Worm (Caenorhabditis elegans) whole organism, L1 larva: ENCODE results near the gene nspf-3.

ENCODE experiments used
- C04F5.9 ChIP-seq: sonication (generic microtip); optimal IDR thresholded peaks from 2 replicates; lab custom pipeline; 2016; ENCODE audit warnings: missing genetic modification characterization, missing compliant biosample characterization
- C16A3.4 ChIP-seq: fragments of 150-350 bp; optimal IDR thresholded peaks from 2 replicates; lab custom pipeline; 2014; ENCODE audit warnings: missing biosample characterization, missing genetic modification characterization
- Y116A8C.19 ChIP-seq: sonication (generic microtip); optimal IDR thresholded peaks from 2 replicates; lab custom pipeline; 2016; ENCODE audit warnings: missing compliant biosample characterization, missing genetic modification characterization, borderline replicate concordance
- ama-1 ChIP-seq: fragments of 150-350 bp; optimal IDR thresholded peaks from 2 replicates; lab custom pipeline; 2014
- blmp-1 ChIP-seq: fragments of 150-350 bp; optimal IDR thresholded peaks from 2 replicates; lab custom pipeline; 2014; ENCODE audit warnings: missing biosample characterization, missing genetic modification characterization
- dpl-1 ChIP-seq, 3 experiments: fragments of 150-350 bp in 2 of 3; sonication (generic microtip) in 1 of 3; optimal IDR thresholded peaks; 2 replicates each; lab custom pipeline; 2014 to 2017; ENCODE audit warnings: missing biosample characterization in 3 of 3, missing genetic modification characterization in 3 of 3, missing genetic modification reagents in 3 of 3
- dsc-1 ChIP-seq: sonication (generic microtip); optimal IDR thresholded peaks from 2 replicates; lab custom pipeline; 2016; ENCODE audit warnings: mild to moderate bottlenecking, missing genetic modification characterization, missing compliant biosample characterization
- efl-1 ChIP-seq, 4 experiments: fragments of 150-350 bp; optimal IDR thresholded peaks in 3 of 4; peaks in 1 of 4; 1 replicate in 1 of 4; 2 replicates in 3 of 4; lab custom pipeline; 2014; ENCODE audit warnings: missing biosample characterization in 2 of 4, missing genetic modification characterization in 2 of 4, missing genetic modification reagents in 2 of 4
- efl-3 ChIP-seq: fragments of 200-800 bp; sonication (Bioruptor generic); optimal IDR thresholded peaks from 2 replicates; lab custom pipeline; 2018; ENCODE audit warnings: mild to moderate bottlenecking, missing genetic modification characterization, missing compliant biosample characterization
- egl-13 ChIP-seq: sonication (generic microtip); optimal IDR thresholded peaks from 2 replicates; lab custom pipeline; 2016; ENCODE audit warnings: missing genotype, missing genetic modification reagents, missing genetic modification characterization, missing compliant biosample characterization
- egl-27 ChIP-seq, 2 experiments: fragments of 150-350 bp in 1 of 2; sonication (generic microtip); optimal IDR thresholded peaks; 3 replicates each; lab custom pipeline; 2017 to 2018; ENCODE audit warnings: missing biosample characterization in 2 of 2, missing genetic modification characterization in 2 of 2, missing genetic modification reagents in 2 of 2
- elt-3 ChIP-seq, 6 experiments: fragments of 150-350 bp in 1 of 6; sonication (generic microtip); optimal IDR thresholded peaks; 2 replicates each; lab custom pipeline; 2017 to 2018; ENCODE audit warnings: missing biosample characterization in 6 of 6, missing genetic modification characterization in 6 of 6, inconsistent platforms in 1 of 6
- fkh-10 ChIP-seq: sonication (generic microtip); optimal IDR thresholded peaks from 2 replicates; lab custom pipeline; 2017; ENCODE audit warnings: missing biosample characterization, missing genetic modification reagents, missing genetic modification characterization
- fkh-4 ChIP-seq: sonication (generic microtip); optimal IDR thresholded peaks from 2 replicates; lab custom pipeline; 2016; ENCODE audit warnings: missing compliant biosample characterization, missing genetic modification characterization, borderline replicate concordance
- fkh-8 ChIP-seq: sonication (generic microtip); optimal IDR thresholded peaks from 2 replicates; lab custom pipeline; 2016; ENCODE audit warnings: mild to moderate bottlenecking, missing genetic modification characterization, missing compliant biosample characterization
- fos-1 ChIP-seq: fragments of 150-350 bp; optimal IDR thresholded peaks from 2 replicates; lab custom pipeline; 2014; ENCODE audit warnings: missing biosample characterization, missing genetic modification characterization
- hlh-4 ChIP-seq: sonication (generic microtip); optimal IDR thresholded peaks from 2 replicates; lab custom pipeline; 2016; ENCODE audit warnings: mild to moderate bottlenecking, missing genetic modification characterization, missing compliant biosample characterization
- lin-13 ChIP-seq: fragments of 150-350 bp; optimal IDR thresholded peaks from 2 replicates; lab custom pipeline; 2014; ENCODE audit warnings: missing biosample characterization, missing genetic modification reagents, missing genetic modification characterization
- lin-14 ChIP-seq: fragments of 200-800 bp; sonication (Bioruptor generic); optimal IDR thresholded peaks from 2 replicates; lab custom pipeline; 2018; ENCODE audit warnings: mild to moderate bottlenecking, missing genetic modification characterization, moderate library complexity, missing compliant biosample characterization
- lin-15B ChIP-seq: fragments of 150-350 bp; sonication (generic microtip); optimal IDR thresholded peaks from 3 replicates; lab custom pipeline; 2014; ENCODE audit warnings: missing biosample characterization, missing genetic modification characterization
- lin-35 ChIP-seq, 2 experiments: fragments of 150-350 bp; optimal IDR thresholded peaks; 2 replicates each; lab custom pipeline; 2014; ENCODE audit warnings: missing biosample characterization in 2 of 2, missing genetic modification characterization in 2 of 2, missing genetic modification reagents in 2 of 2
- lin-39 ChIP-seq: fragments of 150-350 bp; optimal IDR thresholded peaks from 2 replicates; lab custom pipeline; 2014; ENCODE audit warnings: missing biosample characterization, missing genetic modification reagents, missing genetic modification characterization
- lir-3 ChIP-seq: sonication (generic microtip); optimal IDR thresholded peaks from 2 replicates; lab custom pipeline; 2016; ENCODE audit warnings: mild to moderate bottlenecking, missing genetic modification characterization, moderate library complexity, missing compliant biosample characterization; ENCODE audit not compliant: poor library complexity
- lsy-2 ChIP-seq, 2 experiments: fragments of 150-350 bp; optimal IDR thresholded peaks; 2 replicates each; lab custom pipeline; 2014; ENCODE audit warnings: missing biosample characterization in 2 of 2, missing genetic modification characterization in 2 of 2
- mef-2 ChIP-seq: fragments of 150-350 bp; optimal IDR thresholded peaks from 2 replicates; lab custom pipeline; 2014; ENCODE audit warnings: missing biosample characterization, missing genetic modification characterization
- mep-1 ChIP-seq: fragments of 150-350 bp; optimal IDR thresholded peaks from 2 replicates; lab custom pipeline; 2014; ENCODE audit warnings: missing biosample characterization, missing genetic modification characterization
- nhr-19 ChIP-seq: fragments of 200-800 bp; sonication (Bioruptor generic); conservative IDR thresholded peaks from 2 replicates; pipeline ENCODE4 v1.3.6; 2022; ENCODE audit warnings: missing genetic modification characterization, missing compliant biosample characterization
- nhr-20 ChIP-seq: sonication (generic microtip); optimal IDR thresholded peaks from 2 replicates; lab custom pipeline; 2016; ENCODE audit warnings: mild to moderate bottlenecking, missing genetic modification characterization, missing compliant biosample characterization
- nhr-28 ChIP-seq: fragments of 150-350 bp; optimal IDR thresholded peaks from 2 replicates; lab custom pipeline; 2014; ENCODE audit warnings: missing biosample characterization, missing genetic modification characterization
- nhr-47 ChIP-seq: sonication (generic microtip); optimal IDR thresholded peaks from 2 replicates; lab custom pipeline; 2016; ENCODE audit warnings: mild to moderate bottlenecking, missing genetic modification characterization, moderate library complexity, missing compliant biosample characterization
- nhr-71 ChIP-seq: sonication (generic microtip); optimal IDR thresholded peaks from 2 replicates; lab custom pipeline; 2016; ENCODE audit warnings: mild to moderate bottlenecking, missing genetic modification characterization, moderate library complexity, missing compliant biosample characterization
- nhr-85 ChIP-seq: sonication (generic microtip); peaks from one replicate; lab custom pipeline; 2016; ENCODE audit warnings: missing genetic modification characterization, inconsistent platforms, missing compliant biosample characterization
- pqm-1 ChIP-seq: sonication (generic microtip); optimal IDR thresholded peaks from 3 replicates; lab custom pipeline; 2017; ENCODE audit warnings: missing biosample characterization, missing genetic modification characterization
- rnt-1 ChIP-seq: sonication (generic microtip); optimal IDR thresholded peaks from 2 replicates; lab custom pipeline; 2016; ENCODE audit warnings: mild to moderate bottlenecking, missing genetic modification characterization, moderate library complexity, missing compliant biosample characterization
- skn-1 ChIP-seq: fragments of 150-350 bp; optimal IDR thresholded peaks from 2 replicates; lab custom pipeline; 2014; ENCODE audit warnings: missing biosample characterization, missing genetic modification characterization
- snpc-4 ChIP-seq: fragments of 150-350 bp; optimal IDR thresholded peaks from 2 replicates; lab custom pipeline; 2014; ENCODE audit warnings: missing biosample characterization, missing genetic modification characterization
- snu-23 ChIP-seq: sonication (generic microtip); optimal IDR thresholded peaks from 2 replicates; lab custom pipeline; 2016; ENCODE audit warnings: missing genetic modification characterization, missing compliant biosample characterization
- sox-4 ChIP-seq: sonication (generic microtip); optimal IDR thresholded peaks from 2 replicates; lab custom pipeline; 2016; ENCODE audit warnings: missing genetic modification characterization, missing compliant biosample characterization
- sptf-1 ChIP-seq: fragments of 150-350 bp; optimal IDR thresholded peaks from 2 replicates; lab custom pipeline; 2014; ENCODE audit warnings: missing biosample characterization, missing genetic modification characterization
- swsn-7 ChIP-seq: sonication (generic microtip); optimal IDR thresholded peaks from 2 replicates; lab custom pipeline; 2016; ENCODE audit warnings: missing genetic modification characterization, missing compliant biosample characterization
- tbx-2 ChIP-seq: sonication (generic microtip); optimal IDR thresholded peaks from 2 replicates; lab custom pipeline; 2016; ENCODE audit warnings: missing genetic modification characterization, missing compliant biosample characterization
- unc-30 ChIP-seq: sonication (generic microtip); optimal IDR thresholded peaks from 2 replicates; lab custom pipeline; 2017; ENCODE audit warnings: missing biosample characterization, missing genetic modification characterization
- unc-98 ChIP-seq: fragments of 200-800 bp; sonication (Bioruptor generic); IDR thresholded peaks from 2 replicates; pipeline ENCODE4 v1.3.6; 2022; ENCODE audit warnings: missing genetic modification characterization, missing compliant biosample characterization
- xbp-1 ChIP-seq: sonication (generic microtip); optimal IDR thresholded peaks from 2 replicates; lab custom pipeline; 2016; ENCODE audit warnings: missing genetic modification characterization, missing compliant biosample characterization
- ztf-4 ChIP-seq: fragments of 150-350 bp; optimal IDR thresholded peaks from 2 replicates; lab custom pipeline; 2014; ENCODE audit warnings: missing biosample characterization, missing genetic modification characterization

The nspf-3 gene

ce11 chrII:2649539-2649938, 40.4 kb downstream of the nspf-3 start, which contains the start of the genes F22E5.13 and F22E5.6:
Gene F22E5.13, minus strand, starts transcription at chrII:2649639.
Gene F22E5.6, plus strand, starts transcription at chrII:2649835.
- TF ChIP-seq sox-4 (tag; lab: Kevin White, UChicago): no peak

ce11 chrII:2649015-2649414, 41.0 kb downstream of the nspf-3 start:
- TF ChIP-seq nhr-71 (tag; lab: Kevin White, UChicago) (peak; percentile 61), nhr-28 (tag; lab: Kevin White, UChicago) (no peak), lsy-2 (tag; optimal IDR thresholded peaks at IDR 0.05; lab: Kevin White, UChicago) (peak; percentile 26 to 51), lin-39 (tag; lab: Kevin White, UChicago) (no peak), nhr-85 (peak; percentile 47), egl-13 (no peak), fkh-8 (tag; lab: Kevin White, UChicago) (peak; percentile 52), lin-35 (GFP tag; optimal IDR thresholded peaks at IDR 0.05; lab: Kevin White, UChicago) (peak; percentile 5 to 11), skn-1 (tag; lab: Kevin White, UChicago) (peak; percentile 27), nhr-47 (peak; percentile 33), dpl-1 (GFP tag; optimal IDR thresholded peaks at IDR 0.05; lab: Kevin White, UChicago) (peak; percentile 9 to 54 (median 35)), rnt-1 (peak; percentile 48), snpc-4 (tag; lab: Kevin White, UChicago) (no peak), fkh-4 (tag; lab: Kevin White, UChicago) (no peak), snu-23 (GFP tag; lab: Kevin White, UChicago) (peak; percentile 68), elt-3 (tag; optimal IDR thresholded peaks at IDR 0.05; lab: Kevin White, UChicago) (no peak), blmp-1 (no peak), C04F5.9 (tag; lab: Kevin White, UChicago) (no peak), lin-15B (tag; lab: Kevin White, UChicago) (no peak), mep-1 (peak; percentile 44), swsn-7 (tag; lab: Kevin White, UChicago) (peak; percentile 47), lin-14 (GFP tag; lab: Kevin White, UChicago) (peak; percentile 76), nhr-19 (0 out of 2 replicates have a peak, but pooled peaks have one; percentile 9), xbp-1 (tag; lab: Kevin White, UChicago) (peak; percentile 21), lin-13 (GFP tag; lab: Kevin White, UChicago) (peak; percentile 38), C16A3.4 (tag; lab: Kevin White, UChicago) (no peak), nhr-20 (tag; lab: Kevin White, UChicago) (peak; percentile 49), efl-1 (optimal IDR thresholded peaks at IDR 0.05; lab: Kevin White, UChicago) (peak; percentile 50 to 61), efl-1 (GFP tag; optimal IDR thresholded peaks at IDR 0.05 in 1 of 2; lab: Kevin White, UChicago) (peak; percentile 34 to 67)

- peak; percentile 2 for TF ChIP-seq xbp-1 (tag; lab: Kevin White, UChicago)
These were observed 43.2 kb downstream of the nspf-3 start, which contains the start of gene F22E5.12 for ce11 chrII:2646756-2647155. Gene F22E5.12, minus strand, starts transcription at chrII:2646856.

DNA sequence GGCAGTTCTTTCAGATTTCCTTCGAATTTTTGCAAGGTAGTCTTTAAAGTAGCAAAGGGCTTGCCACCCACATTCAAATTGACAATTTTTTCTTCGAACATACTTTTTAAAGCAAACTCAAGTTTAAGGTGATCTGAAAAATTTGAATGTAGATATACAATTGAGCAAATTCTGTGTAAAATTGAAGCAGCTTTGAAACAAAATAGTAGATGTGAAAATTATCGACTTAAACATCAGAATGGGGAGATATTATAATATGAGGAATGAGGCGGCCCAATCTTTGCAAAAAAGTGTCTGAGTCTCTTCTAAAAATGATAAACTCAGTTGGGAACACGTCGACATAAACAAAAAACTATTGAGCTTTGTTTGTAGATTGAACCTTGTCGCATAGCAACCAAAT, 45.5 kb downstream of the nspf-3 start, which contains the start of gene F22E5.11:
Gene F22E5.11, minus strand, starts transcription at position 101 of the 400 bp plus-strand sequence.
- TF ChIP-seq swsn-7 (tag; lab: Kevin White, UChicago): no peak
- no peak for TF ChIP-seq hlh-4 (tag; lab: Kevin White, UChicago)
- no peak for TF ChIP-seq dsc-1 (tag; lab: Kevin White, UChicago)
- no peak for TF ChIP-seq lir-3 (tag; lab: Kevin White, UChicago)
- no peak for TF ChIP-seq fkh-8 (tag; lab: Kevin White, UChicago)
- TF ChIP-seq skn-1 (tag; lab: Kevin White, UChicago): no peak
- no peak for TF ChIP-seq egl-13
- TF ChIP-seq sptf-1: no peak
- TF ChIP-seq pqm-1 (tag; lab: Kevin White, UChicago): no peak
- no peak for TF ChIP-seq blmp-1

DNA sequence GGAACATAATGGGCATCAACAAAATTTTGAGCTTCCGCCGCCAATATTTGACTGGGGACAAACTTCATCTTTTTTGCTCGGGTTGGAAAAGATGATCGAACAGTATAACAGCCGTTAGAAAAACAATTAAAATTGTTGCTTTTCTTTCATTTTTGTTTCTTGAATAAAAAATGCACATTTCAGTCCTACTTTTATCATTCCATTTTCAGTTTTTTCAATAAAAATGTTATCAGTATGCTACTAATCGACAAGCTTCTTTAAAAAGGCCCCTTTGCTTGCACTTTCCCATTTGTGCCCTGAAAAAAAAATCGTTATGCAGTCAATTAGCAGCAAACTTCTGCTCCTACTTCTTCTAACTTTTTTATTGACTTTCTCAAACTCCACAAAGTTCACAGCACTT, 48.2 kb downstream of the nspf-3 start, which contains the start of gene F22E5.7:
Gene F22E5.7, plus strand, starts transcription at position 301 of the 400 bp plus-strand sequence.
- TF ChIP-seq unc-98 (GFP tag; lab: Robert Waterston, UW) (no peak), lsy-2 (tag; optimal IDR thresholded peaks at IDR 0.05; lab: Kevin White, UChicago) (no peak), Y116A8C.19 (tag; lab: Kevin White, UChicago) (no peak), nhr-71 (tag; lab: Kevin White, UChicago) (no peak), ama-1 (no peak), fkh-10 (GFP tag; lab: Kevin White, UChicago) (no peak), mef-2 (tag; lab: Kevin White, UChicago) (no peak), egl-27 (tag; optimal IDR thresholded peaks at IDR 0.05; lab: Kevin White, UChicago) (no peak), tbx-2 (tag; lab: Kevin White, UChicago) (no peak), fos-1 (tag; lab: Kevin White, UChicago) (no peak), snu-23 (GFP tag; lab: Kevin White, UChicago) (no peak), unc-30 (tag; lab: Kevin White, UChicago) (no peak), ztf-4 (tag; lab: Kevin White, UChicago) (no peak), lin-35 (GFP tag; optimal IDR thresholded peaks at IDR 0.05; lab: Kevin White, UChicago) (no peak), lir-3 (tag; lab: Kevin White, UChicago) (no peak), dpl-1 (GFP tag; optimal IDR thresholded peaks at IDR 0.05; lab: Kevin White, UChicago) (no peak), efl-3 (no peak)
